Worm (Caenorhabditis elegans) whole organism, late embryonic: ENCODE results near the gene ZK632.4.

ENCODE experiments used
- T23F11.4 ChIP-seq: fragments of 200-800 bp; sonication (Bioruptor generic); optimal IDR thresholded peaks from 2 replicates; lab custom pipeline; 2018; ENCODE audit warnings: mild to moderate bottlenecking, missing genetic modification characterization, missing compliant biosample characterization
- Y22D7AL.16 ChIP-seq: sonication (generic microtip); optimal IDR thresholded peaks from 2 replicates; lab custom pipeline; 2016; ENCODE audit warnings: missing genetic modification characterization, missing compliant biosample characterization
- ama-1 ChIP-seq: fragments of 150-350 bp; optimal IDR thresholded peaks from 2 replicates; lab custom pipeline; 2014
- dve-1 ChIP-seq: sonication (generic microtip); optimal IDR thresholded peaks from 2 replicates; lab custom pipeline; 2017; ENCODE audit warnings: antibody characterized with exemption, mild to moderate bottlenecking, missing genetic modification characterization, missing compliant biosample characterization
- elt-2 ChIP-seq: sonication (generic microtip); optimal IDR thresholded peaks from 2 replicates; lab custom pipeline; 2016; ENCODE audit warnings: missing genetic modification reagents, missing genetic modification characterization, missing compliant biosample characterization
- fkh-10 ChIP-seq: fragments of 150-350 bp; optimal IDR thresholded peaks from 2 replicates; lab custom pipeline; 2014; ENCODE audit warnings: missing biosample characterization, missing genetic modification reagents, missing genetic modification characterization
- gmeb-2 ChIP-seq: sonication (generic microtip); optimal IDR thresholded peaks from 2 replicates; lab custom pipeline; 2016; ENCODE audit warnings: missing genetic modification characterization, inconsistent platforms, missing compliant biosample characterization
- hlh-8 ChIP-seq: sonication (generic microtip); optimal IDR thresholded peaks from 2 replicates; lab custom pipeline; 2016; ENCODE audit warnings: missing genotype, missing genetic modification characterization, missing compliant biosample characterization
- nhr-11 ChIP-seq: fragments of 150-350 bp; optimal IDR thresholded peaks from 2 replicates; lab custom pipeline; 2014; ENCODE audit warnings: missing biosample characterization, missing genetic modification characterization
- pha-4 ChIP-seq: fragments of 150-350 bp; optimal IDR thresholded peaks from 2 replicates; lab custom pipeline; 2018; ENCODE audit warnings: missing biosample characterization, missing genetic modification reagents, missing genetic modification characterization
- syd-9 ChIP-seq: sonication (generic microtip); optimal IDR thresholded peaks from 2 replicates; lab custom pipeline; 2016; ENCODE audit warnings: mild to moderate bottlenecking, missing genetic modification characterization, moderate library complexity, missing compliant biosample characterization
- ttx-3 ChIP-seq: sonication (generic microtip); optimal IDR thresholded peaks from 2 replicates; lab custom pipeline; 2016; ENCODE audit warnings: missing genetic modification reagents, missing genetic modification characterization, missing compliant biosample characterization
- unc-55 ChIP-seq: sonication (generic microtip); optimal IDR thresholded peaks from 2 replicates; lab custom pipeline; 2017; ENCODE audit warnings: missing biosample characterization, missing genetic modification reagents, missing genetic modification characterization
- zip-5 ChIP-seq: sonication (generic microtip); optimal IDR thresholded peaks from 2 replicates; lab custom pipeline; 2016; ENCODE audit warnings: missing genetic modification characterization, missing compliant biosample characterization

- TF ChIP-seq pha-4, result no peak
- TF ChIP-seq elt-2, result no peak
- TF ChIP-seq fkh-10 (GFP tag; lab: Kevin White, UChicago), result no peak
- TF ChIP-seq ttx-3 (tag; lab: Kevin White, UChicago), result no peak
- TF ChIP-seq unc-55, result no peak
- no peak for TF ChIP-seq zip-5 (tag; lab: Kevin White, UChicago)
- no peak for TF ChIP-seq Y22D7AL.16 (tag; lab: Kevin White, UChicago)
- TF ChIP-seq gmeb-2 (tag; lab: Kevin White, UChicago), result no peak
- TF ChIP-seq syd-9 (tag; lab: Kevin White, UChicago), result no peak
- no peak for TF ChIP-seq hlh-8 (tag; lab: Kevin White, UChicago)
- no peak for TF ChIP-seq ama-1 (lab: Kevin White, UChicago)
- TF ChIP-seq dve-1, result no peak
- TF ChIP-seq T23F11.4, result no peak
- TF ChIP-seq nhr-11 (tag; lab: Kevin White, UChicago), result no peak
Measured at ce11 chrIII:9779080-9779479, 28.2 kb downstream of the ZK632.4 start.
